Fruit fly (Drosophila melanogaster) whole organism, embryonic: ENCODE results near the gene Nin.

Source experiments
- CG10462 ChIP-seq: fragments of 200-800 bp; sonication (Bioruptor generic); optimal IDR thresholded peaks from 2 replicates; lab custom pipeline; 2016; ENCODE audit warnings: missing biosample characterization, missing genetic modification characterization
- CG10979 ChIP-seq: fragments of 200-800 bp; sonication (Bioruptor generic); optimal IDR thresholded peaks from 2 replicates; lab custom pipeline; 2018; ENCODE audit warnings: missing biosample characterization, mild to moderate bottlenecking, missing genetic modification characterization, moderate library complexity
- CG17361 ChIP-seq: fragments of 200-800 bp; sonication (Bioruptor generic); IDR thresholded peaks from 3 replicates; pipeline ENCODE4 v1.3.6; 2022; ENCODE audit warnings: missing biosample characterization, missing genetic modification characterization
- Dll ChIP-seq: fragments of 200-800 bp; sonication (Bioruptor generic); IDR thresholded peaks from 4 replicates; pipeline ENCODE4 v1.3.6; 2022; ENCODE audit warnings: missing biosample characterization, missing genetic modification characterization; ENCODE audit not compliant: partially characterized antibody
- jumu ChIP-seq: fragments of 200-800 bp; sonication (Bioruptor generic); optimal IDR thresholded peaks from 3 replicates; lab custom pipeline; 2016; ENCODE audit warnings: missing biosample characterization, missing genetic modification characterization
- peb ChIP-seq: fragments of 200-800 bp; sonication (Bioruptor generic); IDR thresholded peaks from 2 replicates; pipeline ENCODE4 v1.3.6; 2022; ENCODE audit warnings: missing biosample characterization, missing genetic modification characterization
- row ChIP-seq: fragments of 200-800 bp; sonication (Bioruptor generic); IDR thresholded peaks from 3 replicates; pipeline ENCODE4 v1.3.6; 2022; ENCODE audit warnings: missing biosample characterization, missing genetic modification characterization

DNA sequence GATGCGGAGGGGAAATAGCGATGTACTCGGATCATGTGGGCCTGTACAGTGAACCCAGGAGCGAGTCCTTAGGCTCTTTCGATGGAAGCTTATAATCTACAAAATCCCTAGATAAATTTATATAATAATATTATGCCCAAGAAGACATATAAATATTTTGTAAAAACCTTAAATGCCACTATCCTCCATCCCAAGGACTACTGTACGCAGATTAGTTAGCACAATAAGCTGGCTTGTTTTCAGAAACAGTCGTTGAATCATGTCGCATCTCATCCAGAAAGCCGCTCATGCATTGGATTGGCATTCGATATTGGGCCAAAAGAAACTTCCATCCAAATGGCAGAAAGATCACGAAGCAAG, 9.9 kb upstream of the Nin start:
- TF ChIP-seq CG10979 (tag; lab: Kevin White, UChicago) (no peak), jumu (no peak), Dll (no peak), row (no peak), CG10462 (no peak), CG17361 (GFP tag; lab: Robert Waterston, UW) (no peak), peb (no peak)
